Worm (Caenorhabditis elegans) whole organism, L1 larva: ENCODE results near the gene F49C12.6.

ENCODE experiments used
- F16B12.6 ChIP-seq: fragments of 150-350 bp; optimal IDR thresholded peaks from 2 replicates; lab custom pipeline; 2014; ENCODE audit warnings: missing biosample characterization, missing genetic modification characterization
- ama-1 ChIP-seq: fragments of 150-350 bp; optimal IDR thresholded peaks from 2 replicates; lab custom pipeline; 2014
- ceh-63 ChIP-seq: fragments of 200-800 bp; sonication (Bioruptor generic); optimal IDR thresholded peaks from 2 replicates; lab custom pipeline; 2018; ENCODE audit warnings: mild to moderate bottlenecking, missing genetic modification characterization, missing compliant biosample characterization
- elt-2 ChIP-seq: sonication (generic microtip); optimal IDR thresholded peaks from 2 replicates; lab custom pipeline; 2016; ENCODE audit warnings: missing genetic modification characterization, mild to moderate bottlenecking, inconsistent platforms, missing compliant biosample characterization, missing genetic modification reagents
- nhr-11 ChIP-seq: fragments of 150-350 bp; optimal IDR thresholded peaks from 2 replicates; lab custom pipeline; 2014; ENCODE audit warnings: missing biosample characterization, missing genetic modification characterization
- nhr-28 ChIP-seq: fragments of 150-350 bp; optimal IDR thresholded peaks from 2 replicates; lab custom pipeline; 2014; ENCODE audit warnings: missing biosample characterization, missing genetic modification characterization
- nhr-76 ChIP-seq: sonication (generic microtip); optimal IDR thresholded peaks from 2 replicates; lab custom pipeline; 2017; ENCODE audit warnings: missing biosample characterization, missing genetic modification characterization
- snu-23 ChIP-seq: sonication (generic microtip); optimal IDR thresholded peaks from 2 replicates; lab custom pipeline; 2016; ENCODE audit warnings: missing genetic modification characterization, missing compliant biosample characterization

ce11 chrIV:9274008-9274529, 34.8 kb downstream of the F49C12.6 start, which contains the start of gene nmy-3:
- no peak for TF ChIP-seq nhr-11 (tag; lab: Kevin White, UChicago)
- TF ChIP-seq ceh-63 (GFP tag; lab: Kevin White, UChicago) = no peak
- no peak for TF ChIP-seq snu-23
- TF ChIP-seq elt-2 (tag; lab: Kevin White, UChicago) = no peak
- TF ChIP-seq ama-1 = no peak
- TF ChIP-seq nhr-76 = no peak
- TF ChIP-seq F16B12.6 (tag; lab: Kevin White, UChicago) = no peak
- TF ChIP-seq nhr-28 (tag; lab: Kevin White, UChicago) = no peak
